Fruit fly (Drosophila melanogaster): ENCODE results near the gene CG5909.
A peak's percentile ranks its signal among the peaks of the same experiment; 100 is the strongest.

CG5909 gene

dm6 chr3R:27135692-27136641 lies 25.0 kb upstream of the CG5909 start:
- peak; percentile 60 for TF ChIP-seq ovo (GFP tag; optimal IDR thresholded peaks at IDR 0.05)
- no peak for TF ChIP-seq CG5204 (GFP tag; optimal IDR thresholded peaks at IDR 0.05)
- TF ChIP-seq kay (GFP tag; ENCODE audit: borderline replicate concordance), result peak; percentile 90
- peak; percentile 25 for TF ChIP-seq CG1620 (GFP tag; optimal IDR thresholded peaks at IDR 0.05)
- TF ChIP-seq CG7101 (tag; optimal IDR thresholded peaks at IDR 0.05), result peak; percentile 67
- peak; percentile 24 for TF ChIP-seq CG12768 (GFP tag; optimal IDR thresholded peaks at IDR 0.05)
- peak; percentile 1 for TF ChIP-seq tj (GFP tag; optimal IDR thresholded peaks at IDR 0.05)
- TF ChIP-seq CG11617 (GFP tag; optimal IDR thresholded peaks at IDR 0.05), result peak; percentile 65
- peak; percentile 14 for TF ChIP-seq Hr96 (GFP tag; optimal IDR thresholded peaks at IDR 0.05)
- peak; percentile 14 for TF ChIP-seq CG33017 (tag; optimal IDR thresholded peaks at IDR 0.05)
- no peak for TF ChIP-seq cnc (optimal IDR thresholded peaks at IDR 0.05)
- TF ChIP-seq CG14711 (tag; optimal IDR thresholded peaks at IDR 0.05), result peak; percentile 41
- TF ChIP-seq Clk (GFP tag; optimal IDR thresholded peaks at IDR 0.05), result peak; percentile 19
- TF ChIP-seq bab1 (GFP tag; optimal IDR thresholded peaks at IDR 0.05), result no peak
- TF ChIP-seq CG7045 (GFP tag; optimal IDR thresholded peaks at IDR 0.05), result peak; percentile 60
- TF ChIP-seq cic (GFP tag; optimal IDR thresholded peaks at IDR 0.05), result peak; percentile 37
- TF ChIP-seq toe (GFP tag; optimal IDR thresholded peaks at IDR 0.05), result no peak
- peak; percentile 41 for TF ChIP-seq pad (GFP tag; optimal IDR thresholded peaks at IDR 0.05)
- TF ChIP-seq Mnt (GFP tag; optimal IDR thresholded peaks at IDR 0.05), result no peak
- TF ChIP-seq Crg-1 (GFP tag; optimal IDR thresholded peaks at IDR 0.05), result peak; percentile 31

- TF ChIP-seq CG33017 (tag; optimal IDR thresholded peaks at IDR 0.05), result no peak
- TF ChIP-seq CG7045 (GFP tag; optimal IDR thresholded peaks at IDR 0.05), result no peak
- TF ChIP-seq Clk (GFP tag; optimal IDR thresholded peaks at IDR 0.05), result no peak
- no peak for TF ChIP-seq toe (GFP tag; optimal IDR thresholded peaks at IDR 0.05)
- no peak for TF ChIP-seq CG12768 (GFP tag; optimal IDR thresholded peaks at IDR 0.05)
- no peak for TF ChIP-seq kay (GFP tag; ENCODE audit: borderline replicate concordance)
- TF ChIP-seq pad (GFP tag; optimal IDR thresholded peaks at IDR 0.05), result no peak
- no peak for TF ChIP-seq tj (GFP tag; optimal IDR thresholded peaks at IDR 0.05)
- no peak for TF ChIP-seq Crg-1 (GFP tag; optimal IDR thresholded peaks at IDR 0.05)
- no peak for TF ChIP-seq bab1 (GFP tag; optimal IDR thresholded peaks at IDR 0.05)
- no peak for TF ChIP-seq cnc (optimal IDR thresholded peaks at IDR 0.05)
- no peak for TF ChIP-seq CG1620 (GFP tag; optimal IDR thresholded peaks at IDR 0.05)
- no peak for TF ChIP-seq CG14711 (tag; optimal IDR thresholded peaks at IDR 0.05)
Observed at dm6 chr3R:27137914-27138323, 23.0 kb upstream of the CG5909 start.

dm6 chr3R:27138700-27139099 lies 22.3 kb upstream of the CG5909 start:
- no peak for TF ChIP-seq Clk (GFP tag; optimal IDR thresholded peaks at IDR 0.05)
- TF ChIP-seq tj (GFP tag; optimal IDR thresholded peaks at IDR 0.05), result peak; percentile 95

- TF ChIP-seq tj (GFP tag; optimal IDR thresholded peaks at IDR 0.05), result no peak
- peak; percentile 56 for TF ChIP-seq CG14711 (tag; optimal IDR thresholded peaks at IDR 0.05)
- peak; percentile 38 for TF ChIP-seq kay (GFP tag; ENCODE audit: borderline replicate concordance)
- no peak for TF ChIP-seq Hr96 (GFP tag; optimal IDR thresholded peaks at IDR 0.05)
- no peak for TF ChIP-seq cic (GFP tag; optimal IDR thresholded peaks at IDR 0.05)
- TF ChIP-seq pad (GFP tag; optimal IDR thresholded peaks at IDR 0.05), result no peak
- no peak for TF ChIP-seq CG33017 (tag; optimal IDR thresholded peaks at IDR 0.05)
- no peak for TF ChIP-seq Clk (GFP tag; optimal IDR thresholded peaks at IDR 0.05)
Observed at dm6 chr3R:27139963-27140362, 21.0 kb upstream of the CG5909 start.

- TF ChIP-seq CG7045 (GFP tag; optimal IDR thresholded peaks at IDR 0.05), result peak; percentile 40
- TF ChIP-seq Mnt (GFP tag; optimal IDR thresholded peaks at IDR 0.05), result no peak
- peak; percentile 51 for TF ChIP-seq cic (GFP tag; optimal IDR thresholded peaks at IDR 0.05)
- peak; percentile 12 for TF ChIP-seq CG7101 (tag; optimal IDR thresholded peaks at IDR 0.05)
Observed at dm6 chr3R:27148812-27149769, 11.9 kb upstream of the CG5909 start.

dm6 chr3R:27149884-27150676 lies 10.9 kb upstream of the CG5909 start:
- TF ChIP-seq Crg-1 (GFP tag; optimal IDR thresholded peaks at IDR 0.05) (peak; percentile 3), kay (GFP tag; ENCODE audit: borderline replicate concordance) (peak; percentile 92), cnc (optimal IDR thresholded peaks at IDR 0.05) (no peak), Clk (GFP tag; optimal IDR thresholded peaks at IDR 0.05) (no peak), Hr96 (GFP tag; optimal IDR thresholded peaks at IDR 0.05) (no peak), ovo (GFP tag; optimal IDR thresholded peaks at IDR 0.05) (no peak), CG14711 (tag; optimal IDR thresholded peaks at IDR 0.05) (no peak), bab1 (GFP tag; optimal IDR thresholded peaks at IDR 0.05) (peak; percentile 8), CG11617 (GFP tag; optimal IDR thresholded peaks at IDR 0.05) (peak; percentile 15), CG12768 (GFP tag; optimal IDR thresholded peaks at IDR 0.05) (peak; percentile 48), CG1620 (GFP tag; optimal IDR thresholded peaks at IDR 0.05) (no peak), CG5204 (GFP tag; optimal IDR thresholded peaks at IDR 0.05) (no peak), pad (GFP tag; optimal IDR thresholded peaks at IDR 0.05) (peak; percentile 4), CG33017 (tag; optimal IDR thresholded peaks at IDR 0.05) (peak; percentile 11), CG7045 (GFP tag; optimal IDR thresholded peaks at IDR 0.05) (no peak), toe (GFP tag; optimal IDR thresholded peaks at IDR 0.05) (no peak), Mnt (GFP tag; optimal IDR thresholded peaks at IDR 0.05) (peak; percentile 55), CG7101 (tag; optimal IDR thresholded peaks at IDR 0.05) (no peak), tj (GFP tag; optimal IDR thresholded peaks at IDR 0.05) (peak; percentile 97), cic (GFP tag; optimal IDR thresholded peaks at IDR 0.05) (peak; percentile 80)

All from whole organism, adult.